Fruit fly (Drosophila melanogaster) whole organism, adult: ENCODE data around the gene CG42486.
A peak's percentile ranks its signal among the peaks of the same experiment; 100 is the strongest.

ENCODE experiments used
- CG7045 ChIP-seq: fragments of 200-800 bp; sonication (Bioruptor generic); optimal IDR thresholded peaks from 2 replicates; lab custom pipeline; 2017; ENCODE audit warnings: missing biosample characterization, mild to moderate bottlenecking, missing genetic modification characterization
- bab1 ChIP-seq: fragments of 200-800 bp; sonication (Bioruptor generic); optimal IDR thresholded peaks from 3 replicates; lab custom pipeline; 2019; ENCODE audit warnings: missing biosample characterization, mild to moderate bottlenecking, missing genetic modification characterization, moderate library complexity
- toe ChIP-seq: fragments of 200-800 bp; sonication (Bioruptor generic); optimal IDR thresholded peaks from 2 replicates; lab custom pipeline; 2016; ENCODE audit warnings: missing biosample characterization, missing genetic modification characterization

DNA sequence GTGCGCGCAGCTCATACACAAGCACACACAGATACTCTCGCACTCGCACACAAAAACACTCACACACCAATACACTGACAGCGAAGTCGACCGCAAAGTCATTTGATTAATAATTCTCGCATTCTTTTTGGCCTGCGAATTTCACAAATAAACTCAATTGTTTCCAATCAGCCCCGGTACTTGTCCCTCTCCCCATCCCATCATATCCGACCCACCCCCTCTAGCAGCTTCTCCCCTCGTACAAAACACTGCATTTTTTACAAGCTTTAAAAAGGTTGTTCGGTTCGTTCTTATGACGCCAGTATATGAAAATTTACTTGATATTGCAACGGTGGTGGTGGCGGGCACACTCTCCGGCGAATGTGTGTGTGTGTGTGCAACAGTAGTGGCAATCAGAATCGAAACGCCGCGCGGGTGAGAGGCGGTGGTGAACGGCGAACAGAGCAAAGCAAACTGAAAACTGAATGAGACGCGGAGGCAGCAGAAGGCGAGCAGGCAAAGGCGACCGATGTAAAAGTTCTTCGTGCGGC lies 35.2 kb upstream of the CG42486 start:
- TF ChIP-seq CG7045 (GFP tag; lab: Kevin White, UChicago) (no peak), bab1 (GFP tag; lab: Kevin White, UChicago) (peak; percentile 22), toe (no peak)
